Worm (Caenorhabditis elegans) whole organism, L3 larva: Measurements from ENCODE around the gene str-166.

ENCODE experiments used
- R02D3.7 ChIP-seq: fragments of 150-350 bp; optimal IDR thresholded peaks from 2 replicates; lab custom pipeline; 2014; ENCODE audit warnings: missing biosample characterization, missing genetic modification characterization
- ZK546.5 ChIP-seq: sonication (generic microtip); optimal IDR thresholded peaks from 2 replicates; lab custom pipeline; 2017; ENCODE audit warnings: missing biosample characterization, missing genetic modification characterization
- ceh-16 ChIP-seq: sonication (generic microtip); optimal IDR thresholded peaks from 2 replicates; lab custom pipeline; 2017; ENCODE audit warnings: missing biosample characterization, missing genetic modification characterization
- ceh-28 ChIP-seq: fragments of 150-350 bp; optimal IDR thresholded peaks from 2 replicates; lab custom pipeline; 2014; ENCODE audit warnings: missing biosample characterization, missing genetic modification reagents, missing genetic modification characterization
- ceh-82 ChIP-seq: fragments of 150-350 bp; optimal IDR thresholded peaks from 2 replicates; lab custom pipeline; 2014; ENCODE audit warnings: missing biosample characterization, missing genetic modification characterization
- ceh-9 ChIP-seq: sonication (generic microtip); optimal IDR thresholded peaks from 2 replicates; lab custom pipeline; 2018; ENCODE audit warnings: missing biosample characterization, missing genetic modification characterization
- daf-12 ChIP-seq: fragments of 150-350 bp; optimal IDR thresholded peaks from 2 replicates; lab custom pipeline; 2014; ENCODE audit warnings: missing biosample characterization, missing genetic modification reagents, missing genetic modification characterization
- egl-5 ChIP-seq: fragments of 150-350 bp; optimal IDR thresholded peaks from 2 replicates; lab custom pipeline; 2017; ENCODE audit warnings: missing biosample characterization, missing genetic modification reagents, missing genetic modification characterization, inconsistent platforms
- elt-1 ChIP-seq: fragments of 150-350 bp; optimal IDR thresholded peaks from 2 replicates; lab custom pipeline; 2014; ENCODE audit warnings: missing biosample characterization, missing genetic modification characterization
- elt-2 ChIP-seq: sonication (generic microtip); optimal IDR thresholded peaks from 2 replicates; lab custom pipeline; 2016; ENCODE audit warnings: missing genetic modification reagents, mild to moderate bottlenecking, missing genetic modification characterization, missing compliant biosample characterization
- elt-3 ChIP-seq, 3 experiments: fragments of 150-350 bp in 1 of 3; sonication (generic microtip) in 2 of 3; optimal IDR thresholded peaks; 2 replicates in 2 of 3; 4 replicates in 1 of 3; lab custom pipeline; 2014 to 2017; ENCODE audit warnings: missing biosample characterization in 3 of 3, missing genetic modification characterization in 3 of 3
- eor-1 ChIP-seq, 2 experiments: fragments of 150-350 bp; optimal IDR thresholded peaks; 2 replicates each; lab custom pipeline; 2014 to 2018; ENCODE audit warnings: missing biosample characterization in 2 of 2, missing genetic modification characterization in 2 of 2
- fkh-10 ChIP-seq: sonication (generic microtip); optimal IDR thresholded peaks from 2 replicates; lab custom pipeline; 2017; ENCODE audit warnings: missing biosample characterization, missing genetic modification reagents, missing genetic modification characterization
- fos-1 ChIP-seq: fragments of 150-350 bp; optimal IDR thresholded peaks from 2 replicates; lab custom pipeline; 2014; ENCODE audit warnings: missing biosample characterization, missing genetic modification characterization
- jun-1 ChIP-seq: fragments of 150-350 bp; optimal IDR thresholded peaks from 2 replicates; lab custom pipeline; 2014; ENCODE audit warnings: missing biosample characterization, missing genetic modification reagents, missing genetic modification characterization
- lin-15B ChIP-seq: fragments of 150-350 bp; optimal IDR thresholded peaks from 2 replicates; lab custom pipeline; 2014; ENCODE audit warnings: missing biosample characterization, missing genetic modification characterization
- lin-39 ChIP-seq: fragments of 150-350 bp; optimal IDR thresholded peaks from 2 replicates; lab custom pipeline; 2018; ENCODE audit warnings: missing biosample characterization, missing genetic modification reagents, missing genetic modification characterization
- mml-1 ChIP-seq: fragments of 150-350 bp; sonication (generic microtip); optimal IDR thresholded peaks from 3 replicates; lab custom pipeline; 2014; ENCODE audit warnings: missing biosample characterization, missing genetic modification characterization
- nfya-1 ChIP-seq: sonication (generic microtip); optimal IDR thresholded peaks from 2 replicates; lab custom pipeline; 2017; ENCODE audit warnings: missing genetic modification characterization, mild to moderate bottlenecking, missing compliant biosample characterization, antibody characterized with exemption, moderate library complexity; ENCODE audit not compliant: insufficient read depth
- nhr-11 ChIP-seq: fragments of 150-350 bp; optimal IDR thresholded peaks from 2 replicates; lab custom pipeline; 2014; ENCODE audit warnings: missing biosample characterization, missing genetic modification characterization
- nhr-12 ChIP-seq: fragments of 150-350 bp; optimal IDR thresholded peaks from 2 replicates; lab custom pipeline; 2014; ENCODE audit warnings: missing biosample characterization, missing genetic modification characterization
- nhr-23 ChIP-seq: fragments of 150-350 bp; optimal IDR thresholded peaks from 2 replicates; lab custom pipeline; 2014; ENCODE audit warnings: missing biosample characterization, missing genetic modification reagents, missing genetic modification characterization
- nhr-237 ChIP-seq: fragments of 150-350 bp; optimal IDR thresholded peaks from 2 replicates; lab custom pipeline; 2014; ENCODE audit warnings: missing biosample characterization, missing genetic modification characterization
- nhr-25 ChIP-seq: sonication (generic microtip); optimal IDR thresholded peaks from 2 replicates; lab custom pipeline; 2017; ENCODE audit warnings: missing biosample characterization, missing genetic modification characterization
- nhr-43 ChIP-seq: sonication (generic microtip); optimal IDR thresholded peaks from 2 replicates; lab custom pipeline; 2016; ENCODE audit warnings: mild to moderate bottlenecking, missing genetic modification characterization, missing compliant biosample characterization; ENCODE audit not compliant: poor library complexity, severe bottlenecking
- nhr-67 ChIP-seq: fragments of 150-350 bp; optimal IDR thresholded peaks from 2 replicates; lab custom pipeline; 2014; ENCODE audit warnings: missing biosample characterization, missing genetic modification characterization
- nhr-76 ChIP-seq: fragments of 150-350 bp; sonication (generic microtip); optimal IDR thresholded peaks from 5 replicates; lab custom pipeline; 2014; ENCODE audit warnings: missing biosample characterization, missing genetic modification characterization
- nhr-77 ChIP-seq: fragments of 150-350 bp; optimal IDR thresholded peaks from 2 replicates; lab custom pipeline; 2014; ENCODE audit warnings: missing biosample characterization, missing genetic modification characterization
- pha-4 ChIP-seq: fragments of 150-350 bp; optimal IDR thresholded peaks from 2 replicates; lab custom pipeline; 2014; ENCODE audit warnings: missing biosample characterization, missing genetic modification reagents, missing genetic modification characterization
- skn-1 ChIP-seq: fragments of 150-350 bp; optimal IDR thresholded peaks from 2 replicates; lab custom pipeline; 2014; ENCODE audit warnings: missing biosample characterization, missing genetic modification characterization
- snpc-4 ChIP-seq: fragments of 150-350 bp; optimal IDR thresholded peaks from 2 replicates; lab custom pipeline; 2014; ENCODE audit warnings: missing biosample characterization, missing genetic modification characterization
- tbx-2 ChIP-seq: sonication (generic microtip); optimal IDR thresholded peaks from 2 replicates; lab custom pipeline; 2016; ENCODE audit warnings: mild to moderate bottlenecking, missing genetic modification characterization, missing compliant biosample characterization
- unc-39 ChIP-seq: sonication (generic microtip); optimal IDR thresholded peaks from 4 replicates; lab custom pipeline; 2017; ENCODE audit warnings: missing biosample characterization, missing genetic modification characterization
- zag-1 ChIP-seq: fragments of 150-350 bp; optimal IDR thresholded peaks from 2 replicates; lab custom pipeline; 2014; ENCODE audit warnings: missing biosample characterization, missing genetic modification characterization

str-166 gene

ce11 chrIV:4930045-4930444 is 46.0 kb downstream of the str-166 start, which contains the start of gene Y9C9A.8:
TSS of gene Y9C9A.8 (plus strand) at chrIV:4930345.
- TF ChIP-seq unc-39 (tag; lab: Kevin White, UChicago) (no peak), nhr-25 (tag; lab: Kevin White, UChicago) (no peak), ceh-16 (tag; lab: Kevin White, UChicago) (no peak), nhr-12 (tag; lab: Kevin White, UChicago) (no peak), egl-5 (tag; lab: Kevin White, UChicago) (no peak), eor-1 (tag; optimal IDR thresholded peaks at IDR 0.05; lab: Kevin White, UChicago) (no peak)

DNA sequence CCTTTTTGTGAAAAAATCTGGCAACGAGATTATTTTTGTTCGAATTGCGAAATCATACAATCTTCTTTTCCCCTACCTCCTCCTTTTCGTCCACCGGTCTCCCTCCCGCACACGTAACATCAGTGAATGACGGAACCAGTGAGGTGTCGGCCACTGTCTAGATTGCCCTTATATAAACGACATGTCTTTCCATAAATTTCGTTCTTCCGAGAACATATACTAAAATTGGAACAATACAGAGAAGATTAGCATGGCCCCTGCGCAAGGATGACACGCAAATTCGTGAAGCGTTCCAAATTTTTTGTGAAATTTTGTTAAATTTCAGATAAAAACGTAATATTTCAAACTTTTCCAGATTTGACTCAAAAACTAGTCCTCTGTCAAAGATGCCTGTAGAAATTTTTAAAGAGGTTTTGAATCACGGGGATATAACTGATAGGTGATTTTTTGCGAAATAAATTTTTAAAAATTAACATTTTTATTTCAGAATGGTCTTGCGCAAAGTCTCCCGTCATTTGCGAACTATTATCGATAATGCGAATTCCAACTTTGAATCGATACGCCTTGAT is 46.8 kb downstream of the str-166 start:
- TF ChIP-seq elt-3 (tag; optimal IDR thresholded peaks at IDR 0.05; lab: Kevin White, UChicago) = no peak
- peak; percentile 4 for TF ChIP-seq elt-2 (tag; lab: Kevin White, UChicago)
- no peak for TF ChIP-seq daf-12
- TF ChIP-seq pha-4 (tag; lab: Kevin White, UChicago) = no peak
- peak; percentile 23 for TF ChIP-seq nfya-1 (tag; lab: Kevin White, UChicago)
- no peak for TF ChIP-seq ceh-16 (tag; lab: Kevin White, UChicago)
- no peak for TF ChIP-seq nhr-76 (tag; lab: Kevin White, UChicago)
- no peak for TF ChIP-seq nhr-12 (tag; lab: Kevin White, UChicago)
- TF ChIP-seq tbx-2 (tag; lab: Kevin White, UChicago) = no peak
- TF ChIP-seq skn-1 = no peak
- TF ChIP-seq ceh-28 (tag; lab: Kevin White, UChicago) = no peak
- TF ChIP-seq lin-39 (tag; lab: Kevin White, UChicago) = no peak
- peak; percentile 95 for TF ChIP-seq snpc-4
- TF ChIP-seq fos-1 (tag; lab: Kevin White, UChicago) = no peak
- peak; percentile 24 for TF ChIP-seq nhr-25 (tag; lab: Kevin White, UChicago)
- no peak for TF ChIP-seq zag-1 (tag; lab: Kevin White, UChicago)
- no peak for TF ChIP-seq egl-5 (tag; lab: Kevin White, UChicago)
- no peak for TF ChIP-seq lin-15B (tag; lab: Kevin White, UChicago)
- TF ChIP-seq nhr-43 (tag; lab: Kevin White, UChicago) = peak; percentile 65
- no peak for TF ChIP-seq eor-1 (tag; optimal IDR thresholded peaks at IDR 0.05; lab: Kevin White, UChicago)
- TF ChIP-seq ZK546.5 (tag; lab: Kevin White, UChicago) = no peak
- no peak for TF ChIP-seq nhr-11
- TF ChIP-seq mml-1 (tag; lab: Kevin White, UChicago) = no peak

ce11 chrIV:4934103-4934502 is 50.0 kb downstream of the str-166 start, which contains the start of gene str-153:
TSS of gene str-153 (plus strand) at chrIV:4934403.
- TF ChIP-seq nhr-23 (tag; lab: Kevin White, UChicago) = no peak
- TF ChIP-seq jun-1 (tag; lab: Kevin White, UChicago) = no peak
- no peak for TF ChIP-seq nhr-67 (tag; lab: Kevin White, UChicago)
- no peak for TF ChIP-seq nhr-77
- TF ChIP-seq ceh-9 = no peak
- TF ChIP-seq elt-2 (tag; lab: Kevin White, UChicago) = no peak
- TF ChIP-seq R02D3.7 (tag; lab: Kevin White, UChicago) = no peak
- no peak for TF ChIP-seq nhr-76 (tag; lab: Kevin White, UChicago)
- no peak for TF ChIP-seq pha-4 (tag; lab: Kevin White, UChicago)
- TF ChIP-seq snpc-4 = no peak
- TF ChIP-seq elt-1 (tag; lab: Kevin White, UChicago) = no peak
- TF ChIP-seq nhr-237 (tag; lab: Kevin White, UChicago) = no peak
- no peak for TF ChIP-seq unc-39 (tag; lab: Kevin White, UChicago)
- TF ChIP-seq fkh-10 = no peak
- TF ChIP-seq ceh-16 (tag; lab: Kevin White, UChicago) = no peak
- TF ChIP-seq nhr-11 = no peak
- no peak for TF ChIP-seq ceh-82
- TF ChIP-seq lin-15B (tag; lab: Kevin White, UChicago) = no peak
